Worm (Caenorhabditis elegans) whole organism, L4/young adult: ENCODE measurements around the gene srt-32.

Experiments used
- dao-5 ChIP-seq: sonication (generic microtip); optimal IDR thresholded peaks from 2 replicates; lab custom pipeline; 2016; ENCODE audit warnings: missing genotype, missing genetic modification characterization, moderate library complexity, missing compliant biosample characterization
- him-1 ChIP-seq: sonication (generic microtip); optimal IDR thresholded peaks from 2 replicates; lab custom pipeline; 2016; ENCODE audit warnings: missing genotype, missing genetic modification reagents, missing genetic modification characterization, missing compliant biosample characterization

DNA sequence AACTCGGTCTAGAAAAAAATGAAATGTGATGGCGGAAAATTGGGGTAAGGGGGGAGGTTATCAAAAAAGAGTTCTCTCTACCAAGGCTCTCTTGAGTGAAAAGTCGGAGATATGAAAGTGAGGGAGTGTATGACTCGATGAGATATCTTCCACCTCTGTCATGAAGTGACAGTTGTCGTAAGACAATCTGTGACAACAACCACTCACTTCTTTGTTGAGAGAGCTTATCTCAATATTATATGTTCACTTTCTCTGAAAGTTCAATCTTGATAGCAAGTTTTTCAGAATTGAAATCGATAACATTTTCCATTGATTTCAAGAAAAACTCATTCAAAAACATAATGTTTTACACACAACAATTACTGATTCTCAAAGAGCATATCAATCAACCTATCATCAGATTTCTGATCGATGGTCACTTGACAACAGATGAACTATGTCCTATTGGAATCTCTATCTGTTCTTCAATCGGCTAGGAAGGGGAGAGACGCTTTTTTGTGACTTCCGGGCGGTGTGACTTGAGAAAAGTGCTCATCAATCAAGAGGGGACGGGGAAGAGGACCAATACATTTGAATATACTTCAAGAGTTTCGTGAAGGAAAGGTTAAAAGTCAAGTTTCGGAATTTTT lies 17.4 kb downstream of the srt-32 start:
- TF ChIP-seq dao-5 (tag; lab: Kevin White, UChicago) (no peak), him-1 (tag; lab: Kevin White, UChicago) (no peak)
